Worm (Caenorhabditis elegans): ENCODE results near the gene nhr-60.

nhr-60 gene

DNA sequence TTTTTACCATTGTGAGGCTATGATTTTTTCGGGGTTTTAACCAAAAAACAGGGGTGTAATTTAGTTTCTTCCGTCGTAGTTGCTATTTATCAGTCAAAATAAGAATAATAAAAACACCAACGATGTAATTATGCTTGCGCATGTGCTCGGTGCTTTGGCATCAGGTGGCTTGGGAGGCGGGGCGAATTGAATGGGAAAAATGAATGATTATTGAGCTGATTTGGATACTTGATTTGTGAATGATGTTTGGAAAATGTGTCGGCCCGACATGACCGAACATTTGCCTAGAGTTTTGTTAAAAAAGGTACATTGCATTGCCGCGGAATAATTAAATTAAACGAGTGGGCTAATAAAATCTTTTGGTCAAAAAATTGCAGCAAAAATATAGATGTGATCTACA lies 40.8 kb downstream of the nhr-60 start, which contains the start of gene str-38:
str-38 (minus strand) TSS at position 101 of the 400 bp plus-strand sequence.
- TF ChIP-seq egl-27 (tag; optimal IDR thresholded peaks at IDR 0.05) (no peak), zag-1 (tag; optimal IDR thresholded peaks at IDR 0.05) (no peak), ceh-82 (tag; optimal IDR thresholded peaks at IDR 0.05) (no peak), aly-2 (tag; optimal IDR thresholded peaks at IDR 0.05) (no peak), lin-13 (GFP tag; optimal IDR thresholded peaks at IDR 0.05) (no peak), C34F6.9 (tag; optimal IDR thresholded peaks at IDR 0.05) (no peak)

- no peak for TF ChIP-seq zag-1 (tag; optimal IDR thresholded peaks at IDR 0.05)
- no peak for TF ChIP-seq lin-11 (tag; optimal IDR thresholded peaks at IDR 0.05)
- TF ChIP-seq snpc-4 (tag; optimal IDR thresholded peaks at IDR 0.05) = no peak
- no peak for TF ChIP-seq nhr-10 (tag; optimal IDR thresholded peaks at IDR 0.05)
- TF ChIP-seq egl-27 (tag; optimal IDR thresholded peaks at IDR 0.05) = no peak
- TF ChIP-seq ztf-4 (tag; optimal IDR thresholded peaks at IDR 0.05) = no peak
- TF ChIP-seq lsy-2 (tag; optimal IDR thresholded peaks at IDR 0.05) = no peak
- no peak for TF ChIP-seq sma-3 (GFP tag; optimal IDR thresholded peaks at IDR 0.05)
- no peak for TF ChIP-seq Y55F3AM.14 (GFP tag; optimal IDR thresholded peaks at IDR 0.05)
- no peak for TF ChIP-seq nhr-23 (tag; optimal IDR thresholded peaks at IDR 0.05)
- TF ChIP-seq unc-62 (GFP tag; optimal IDR thresholded peaks at IDR 0.05) = no peak
- TF ChIP-seq ztf-11 (tag; optimal IDR thresholded peaks at IDR 0.05) = no peak
- no peak for TF ChIP-seq nhr-11 (tag; optimal IDR thresholded peaks at IDR 0.05)
Measured at ce11 chrV:15730459-15730858, 42.6 kb downstream of the nhr-60 start, which contains the start of gene Y6E2A.10. Gene Y6E2A.10 (minus strand): TSS chrV:15730559.

- no peak for TF ChIP-seq ztf-11 (tag; optimal IDR thresholded peaks at IDR 0.05)
Measured at ce11 chrV:15726610-15727009, 46.4 kb downstream of the nhr-60 start, which contains the start of the genes irld-57 and sfxn-1.3. Gene irld-57 (minus strand): TSS chrV:15726710. Gene sfxn-1.3 (plus strand): TSS chrV:15726841.

ce11 chrV:15721888-15722287 lies 51.2 kb downstream of the nhr-60 start, which contains the start of gene srh-140:
Gene srh-140 (plus strand): TSS chrV:15722188.
- no peak for TF ChIP-seq nhr-21 (tag; optimal IDR thresholded peaks at IDR 0.05)
- no peak for TF ChIP-seq R02D3.7 (tag; optimal IDR thresholded peaks at IDR 0.05)
- TF ChIP-seq nhr-12 (tag; optimal IDR thresholded peaks at IDR 0.05) = no peak
- no peak for TF ChIP-seq crh-2 (tag; optimal IDR thresholded peaks at IDR 0.05)
- no peak for TF ChIP-seq alr-1 (tag; optimal IDR thresholded peaks at IDR 0.05)
- no peak for TF ChIP-seq egl-27 (tag; optimal IDR thresholded peaks at IDR 0.05)
- no peak for TF ChIP-seq sma-3 (GFP tag; optimal IDR thresholded peaks at IDR 0.05)
- no peak for TF ChIP-seq peb-1 (tag; optimal IDR thresholded peaks at IDR 0.05)
- no peak for TF ChIP-seq ztf-4 (tag; optimal IDR thresholded peaks at IDR 0.05)
- no peak for TF ChIP-seq fos-1 (tag; optimal IDR thresholded peaks at IDR 0.05)
- TF ChIP-seq nhr-129 (tag; optimal IDR thresholded peaks at IDR 0.05) = no peak
- no peak for TF ChIP-seq elt-3 (tag; optimal IDR thresholded peaks at IDR 0.05)
- no peak for TF ChIP-seq nhr-23 (tag; optimal IDR thresholded peaks at IDR 0.05)
- TF ChIP-seq elt-1 (tag; optimal IDR thresholded peaks at IDR 0.05) = no peak
- no peak for TF ChIP-seq ceh-16 (tag; optimal IDR thresholded peaks at IDR 0.05)
- no peak for TF ChIP-seq Y55F3AM.14 (GFP tag; optimal IDR thresholded peaks at IDR 0.05)
- no peak for TF ChIP-seq aly-2 (tag; optimal IDR thresholded peaks at IDR 0.05)

DNA sequence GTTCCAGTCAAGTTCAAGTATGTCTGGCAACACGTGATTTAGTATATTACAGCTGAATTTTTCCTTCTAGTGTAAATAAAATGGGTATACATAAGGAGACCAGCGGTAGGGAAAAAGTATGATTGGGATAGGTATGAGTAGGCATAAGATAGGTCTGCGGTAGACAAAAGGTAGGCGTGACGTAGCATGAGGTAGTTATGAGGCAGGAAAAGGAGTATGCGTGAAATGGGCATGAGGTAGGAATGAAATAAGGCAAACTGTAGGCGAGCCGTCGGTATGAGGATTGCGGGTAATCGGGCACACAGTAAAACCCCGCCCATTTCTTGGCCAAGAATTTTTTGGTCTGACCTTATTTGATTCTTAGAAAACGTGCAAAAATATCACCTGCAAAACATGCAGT lies 51.6 kb downstream of the nhr-60 start:
- TF ChIP-seq Y55F3AM.14 (GFP tag; optimal IDR thresholded peaks at IDR 0.05) (no peak), snpc-4 (tag; optimal IDR thresholded peaks at IDR 0.05) (no peak), lin-13 (GFP tag; optimal IDR thresholded peaks at IDR 0.05) (no peak), ztf-4 (tag; optimal IDR thresholded peaks at IDR 0.05) (no peak), mab-5 (tag; optimal IDR thresholded peaks at IDR 0.05) (no peak), zag-1 (tag; optimal IDR thresholded peaks at IDR 0.05) (no peak), blmp-1 (tag; optimal IDR thresholded peaks at IDR 0.05; ENCODE audit: insufficient read depth) (no peak), nhr-21 (tag; optimal IDR thresholded peaks at IDR 0.05) (no peak), crh-2 (tag; optimal IDR thresholded peaks at IDR 0.05) (no peak), lin-39 (tag; optimal IDR thresholded peaks at IDR 0.05) (no peak), alr-1 (tag; optimal IDR thresholded peaks at IDR 0.05) (no peak), nhr-11 (tag; optimal IDR thresholded peaks at IDR 0.05) (no peak), unc-39 (tag; optimal IDR thresholded peaks at IDR 0.05) (no peak)
